Fruit fly (Drosophila melanogaster) whole organism, pupa: ENCODE results near the gene Mis12.
A peak's percentile ranks its signal among the peaks of the same experiment; 100 is the strongest.

Source experiments
- CG10348 ChIP-seq: fragments of 200-800 bp; sonication (Bioruptor generic); IDR thresholded peaks from 2 replicates; pipeline ENCODE4 v1.3.6; 2022; ENCODE audit warnings: missing biosample characterization, missing genetic modification characterization
- CG12605 ChIP-seq: fragments of 200-800 bp; sonication (Bioruptor generic); IDR thresholded peaks from 2 replicates; pipeline ENCODE4 v1.3.6; 2022; ENCODE audit warnings: missing biosample characterization, missing genetic modification characterization
- CG13204 ChIP-seq: fragments of 200-800 bp; sonication (Bioruptor generic); optimal IDR thresholded peaks from 2 replicates; lab custom pipeline; 2018; ENCODE audit warnings: missing biosample characterization, mild to moderate bottlenecking, missing genetic modification characterization, moderate library complexity
- CG14655 ChIP-seq: fragments of 200-800 bp; sonication (Bioruptor generic); optimal IDR thresholded peaks from 3 replicates; lab custom pipeline; 2017; ENCODE audit warnings: mild to moderate bottlenecking, missing biosample characterization, missing genetic modification reagents, missing genetic modification characterization
- CG15710 ChIP-seq: fragments of 200-800 bp; sonication (Bioruptor generic); optimal IDR thresholded peaks from 2 replicates; lab custom pipeline; 2018; ENCODE audit warnings: missing biosample characterization, mild to moderate bottlenecking, missing genetic modification characterization, moderate library complexity
- CG17806 ChIP-seq: fragments of 200-800 bp; sonication (Bioruptor generic); optimal IDR thresholded peaks from 2 replicates; lab custom pipeline; 2018; ENCODE audit warnings: missing biosample characterization, mild to moderate bottlenecking, missing genetic modification characterization, moderate library complexity
- CG32121 ChIP-seq: fragments of 200-800 bp; sonication (Bioruptor generic); IDR thresholded peaks from 2 replicates; pipeline ENCODE4 v1.3.6; 2022; ENCODE audit warnings: missing biosample characterization, missing genetic modification characterization
- CG34367 ChIP-seq: fragments of 200-800 bp; sonication (Bioruptor generic); optimal IDR thresholded peaks from 2 replicates; lab custom pipeline; 2018; ENCODE audit warnings: missing biosample characterization, mild to moderate bottlenecking, missing genetic modification characterization
- CG4496 ChIP-seq: fragments of 200-800 bp; sonication (Bioruptor generic); IDR thresholded peaks from 3 replicates; pipeline ENCODE4 v1.3.6; 2022; ENCODE audit warnings: missing biosample characterization, missing genetic modification characterization
- CG8159 ChIP-seq: fragments of 200-800 bp; sonication (Bioruptor generic); optimal IDR thresholded peaks from 3 replicates; lab custom pipeline; 2018; ENCODE audit warnings: missing biosample characterization, mild to moderate bottlenecking, missing genetic modification characterization, moderate library complexity
- CG8301 ChIP-seq: fragments of 200-800 bp; sonication (Bioruptor generic); optimal IDR thresholded peaks from 2 replicates; lab custom pipeline; 2018; ENCODE audit warnings: missing biosample characterization, mild to moderate bottlenecking, missing genetic modification characterization
- CG9948 ChIP-seq: fragments of 200-800 bp; sonication (Bioruptor generic); optimal IDR thresholded peaks from 2 replicates; lab custom pipeline; 2018; ENCODE audit warnings: missing biosample characterization, mild to moderate bottlenecking, missing genetic modification characterization, moderate library complexity
- D1 ChIP-seq: fragments of 200-800 bp; sonication (Bioruptor generic); optimal IDR thresholded peaks from 2 replicates; lab custom pipeline; 2018; ENCODE audit warnings: missing biosample characterization, mild to moderate bottlenecking, missing genetic modification characterization, moderate library complexity
- EcR ChIP-seq: fragments of 200-800 bp; sonication (Bioruptor generic); optimal IDR thresholded peaks from 3 replicates; lab custom pipeline; 2019; ENCODE audit warnings: missing biosample characterization, missing genetic modification characterization, mild to moderate bottlenecking, moderate library complexity, missing genetic modification reagents
- Ets98B ChIP-seq: fragments of 200-800 bp; sonication (Bioruptor generic); IDR thresholded peaks from 2 replicates; pipeline ENCODE4 v1.3.6; 2022; ENCODE audit warnings: missing biosample characterization, missing genetic modification characterization
- Pif1A ChIP-seq: fragments of 200-800 bp; sonication (Bioruptor generic); optimal IDR thresholded peaks from 3 replicates; lab custom pipeline; 2016; ENCODE audit warnings: missing biosample characterization, missing genetic modification characterization
- Pif1B ChIP-seq: fragments of 200-800 bp; sonication (Bioruptor generic); optimal IDR thresholded peaks from 3 replicates; lab custom pipeline; 2016; ENCODE audit warnings: missing biosample characterization, missing genetic modification characterization
- Snoo ChIP-seq: fragments of 200-800 bp; sonication (Bioruptor generic); optimal IDR thresholded peaks from 3 replicates; lab custom pipeline; 2017; ENCODE audit warnings: missing biosample characterization, mild to moderate bottlenecking, missing genetic modification characterization, inconsistent platforms
- fd96Ca ChIP-seq: fragments of 200-800 bp; sonication (Bioruptor generic); IDR thresholded peaks from 3 replicates; pipeline ENCODE4 v1.3.6; 2022; ENCODE audit warnings: missing biosample characterization, missing genetic modification characterization
- gl ChIP-seq: fragments of 200-800 bp; sonication (Bioruptor generic); optimal IDR thresholded peaks from 2 replicates; lab custom pipeline; 2018; ENCODE audit warnings: missing biosample characterization, mild to moderate bottlenecking, missing genetic modification characterization
- rn ChIP-seq: fragments of 200-800 bp; sonication (Bioruptor generic); IDR thresholded peaks from 2 replicates; pipeline ENCODE4 v1.3.6; 2022; ENCODE audit warnings: missing biosample characterization, missing genetic modification characterization

The Mis12 gene

dm6 chr3L:6975875-6976274 lies 7.0 kb upstream of the Mis12 start:
- TF ChIP-seq CG4496 (GFP tag; lab: Robert Waterston, UW) (no peak), gl (no peak), Pif1B (GFP tag; lab: Kevin White, UChicago) (no peak), CG10348 (GFP tag; lab: Robert Waterston, UW) (no peak), D1 (tag; lab: Kevin White, UChicago) (no peak), fd96Ca (no peak)

dm6 chr3L:6972367-6972766 lies 3.5 kb upstream of the Mis12 start, which contains the start of gene CG10063:
TSS of gene CG10063 (minus strand) at chr3L:6972467.
- TF ChIP-seq CG8301 (tag; lab: Kevin White, UChicago) (no peak), EcR (GFP tag; lab: Kevin White, UChicago) (no peak), CG9948 (tag; lab: Kevin White, UChicago) (no peak), CG34367 (tag; lab: Kevin White, UChicago) (no peak), CG13204 (GFP tag; lab: Kevin White, UChicago) (no peak), CG8159 (tag; lab: Kevin White, UChicago) (no peak), Snoo (tag; lab: Kevin White, UChicago) (no peak), Ets98B (GFP tag; lab: Robert Waterston, UW) (no peak), D1 (tag; lab: Kevin White, UChicago) (no peak), rn (GFP tag; lab: Robert Waterston, UW) (no peak), fd96Ca (no peak), gl (no peak), CG17806 (no peak)

DNA sequence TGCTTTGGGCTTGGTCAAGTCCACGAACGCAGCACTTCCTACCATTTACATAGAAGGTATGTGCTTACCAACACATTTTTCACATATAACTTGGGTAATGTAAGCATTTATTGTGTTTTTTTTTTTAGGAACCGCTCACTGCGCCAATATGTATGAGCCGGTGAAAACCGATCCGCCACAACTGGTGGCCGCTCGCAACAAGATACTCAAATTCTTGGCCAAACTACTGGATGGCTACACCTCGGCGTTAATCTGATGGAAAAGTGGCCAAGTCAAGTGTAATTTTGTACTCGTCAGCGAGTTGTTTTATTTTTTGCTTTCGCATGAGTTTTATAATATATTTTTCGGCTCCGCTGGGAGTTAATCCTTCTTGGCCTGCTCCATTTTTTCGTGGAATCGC lies 2.5 kb upstream of the Mis12 start:
- TF ChIP-seq CG15710 (tag; lab: Kevin White, UChicago), result no peak
- TF ChIP-seq CG12605, result no peak
- TF ChIP-seq CG4496 (GFP tag; lab: Robert Waterston, UW), result no peak
- no peak for TF ChIP-seq gl
- no peak for TF ChIP-seq D1 (tag; lab: Kevin White, UChicago)
- no peak for TF ChIP-seq CG17806
- no peak for TF ChIP-seq CG8301 (tag; lab: Kevin White, UChicago)
- no peak for TF ChIP-seq Pif1B (GFP tag; lab: Kevin White, UChicago)
- TF ChIP-seq CG8159 (tag; lab: Kevin White, UChicago), result no peak
- TF ChIP-seq CG10348 (GFP tag; lab: Robert Waterston, UW), result no peak
- TF ChIP-seq CG14655 (GFP tag; lab: Kevin White, UChicago), result no peak
- no peak for TF ChIP-seq fd96Ca
- TF ChIP-seq CG32121 (GFP tag; lab: Robert Waterston, UW), result no peak
- TF ChIP-seq Ets98B (GFP tag; lab: Robert Waterston, UW), result no peak
- no peak for TF ChIP-seq rn (GFP tag; lab: Robert Waterston, UW)
- TF ChIP-seq CG9948 (tag; lab: Kevin White, UChicago), result no peak
- no peak for TF ChIP-seq EcR (GFP tag; lab: Kevin White, UChicago)
- TF ChIP-seq Pif1A (GFP tag; lab: Kevin White, UChicago), result no peak
- TF ChIP-seq CG13204 (GFP tag; lab: Kevin White, UChicago), result no peak

DNA sequence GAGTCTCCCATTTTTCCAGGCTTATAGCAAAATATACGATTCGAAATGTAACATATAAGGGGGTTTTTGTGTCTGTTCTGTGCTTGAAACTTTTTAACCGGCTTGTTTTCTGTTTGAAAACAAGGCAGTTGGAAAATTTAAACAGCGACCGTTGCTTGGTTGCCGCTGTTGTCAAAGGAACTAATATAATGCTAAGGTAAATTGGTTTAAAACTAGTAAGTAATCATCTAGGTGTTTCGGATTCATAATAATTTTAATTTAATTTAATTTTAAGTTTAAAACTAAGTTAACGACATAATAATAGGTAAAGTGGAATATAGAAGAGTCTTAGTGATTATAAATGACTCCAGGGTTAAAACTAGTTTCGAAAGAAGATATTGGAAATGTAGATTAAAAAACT lies 1.1 kb downstream of the Mis12 start, which contains the start of gene CG10064:
Gene CG10064 (minus strand): TSS at position 101 of the 400 bp plus-strand sequence.
- TF ChIP-seq CG8159 (tag; lab: Kevin White, UChicago) (no peak), Ets98B (GFP tag; lab: Robert Waterston, UW) (no peak)

- TF ChIP-seq CG12605, result peak; percentile 76
- TF ChIP-seq CG32121 (GFP tag; lab: Robert Waterston, UW), result peak; percentile 78
- TF ChIP-seq CG8159 (tag; lab: Kevin White, UChicago), result peak; percentile 49
- TF ChIP-seq CG34367 (tag; lab: Kevin White, UChicago), result no peak
- TF ChIP-seq EcR (GFP tag; lab: Kevin White, UChicago), result peak; percentile 33
- TF ChIP-seq CG13204 (GFP tag; lab: Kevin White, UChicago), result no peak
- no peak for TF ChIP-seq CG10348 (GFP tag; lab: Robert Waterston, UW)
- peak; percentile 38 for TF ChIP-seq gl
- no peak for TF ChIP-seq CG14655 (GFP tag; lab: Kevin White, UChicago)
- TF ChIP-seq Pif1A (GFP tag; lab: Kevin White, UChicago), result peak; percentile 26
- peak; percentile 26 for TF ChIP-seq CG17806
- TF ChIP-seq CG15710 (tag; lab: Kevin White, UChicago), result peak; percentile 39
- TF ChIP-seq D1 (tag; lab: Kevin White, UChicago), result no peak
- TF ChIP-seq Ets98B (GFP tag; lab: Robert Waterston, UW), result peak; percentile 64
- peak; percentile 28 for TF ChIP-seq CG8301 (tag; lab: Kevin White, UChicago)
- TF ChIP-seq CG9948 (tag; lab: Kevin White, UChicago), result no peak
- TF ChIP-seq fd96Ca, result peak; percentile 75
- TF ChIP-seq Snoo (tag; lab: Kevin White, UChicago), result peak; percentile 51
- TF ChIP-seq rn (GFP tag; lab: Robert Waterston, UW), result no peak
- TF ChIP-seq Pif1B (GFP tag; lab: Kevin White, UChicago), result peak; percentile 56
- peak; percentile 87 for TF ChIP-seq CG4496 (GFP tag; lab: Robert Waterston, UW)
Measured at dm6 chr3L:6964488-6965152, 4.2 kb downstream of the Mis12 start, which contains the start of gene sgl. TSS of gene sgl (minus strand) at chr3L:6964758.
